Fruit fly (Drosophila melanogaster) whole organism, embryonic: Measurements from ENCODE around the gene mus101.
A peak's percentile ranks its signal among the peaks of the same experiment; 100 is the strongest.

Source experiments
- Antp ChIP-seq: fragments of 200-800 bp; sonication (Bioruptor generic); optimal IDR thresholded peaks from 3 replicates; lab custom pipeline; 2016; ENCODE audit warnings: missing biosample characterization, missing genetic modification characterization
- B-H2 ChIP-seq: fragments of 200-800 bp; sonication (Bioruptor generic); optimal IDR thresholded peaks from 2 replicates; lab custom pipeline; 2018; ENCODE audit warnings: missing biosample characterization, mild to moderate bottlenecking, missing genetic modification characterization
- Blimp-1 ChIP-seq: fragments of 200-800 bp; sonication (Bioruptor generic); optimal IDR thresholded peaks from 3 replicates; lab custom pipeline; 2018; ENCODE audit warnings: missing biosample characterization, missing genetic modification characterization, mild to moderate bottlenecking, moderate library complexity, missing genetic modification reagents
- BtbVII ChIP-seq: fragments of 200-800 bp; sonication (Bioruptor generic); optimal IDR thresholded peaks from 3 replicates; lab custom pipeline; 2017; ENCODE audit warnings: missing biosample characterization, mild to moderate bottlenecking, missing genetic modification characterization
- CG1024 ChIP-seq: fragments of 200-800 bp; sonication (Bioruptor generic); IDR thresholded peaks from 2 replicates; pipeline ENCODE4 v1.3.6; 2022; ENCODE audit warnings: missing biosample characterization, missing genetic modification characterization
- CG10267 ChIP-seq: fragments of 200-800 bp; sonication (Bioruptor generic); optimal IDR thresholded peaks from 2 replicates; lab custom pipeline; 2018; ENCODE audit warnings: missing biosample characterization, mild to moderate bottlenecking, missing genetic modification characterization, moderate library complexity
- CG10366 ChIP-seq: fragments of 200-800 bp; sonication (Bioruptor generic); IDR thresholded peaks from 2 replicates; pipeline ENCODE4 v1.3.6; 2022; ENCODE audit warnings: missing biosample characterization, missing genetic modification characterization
- CG11696 ChIP-seq: fragments of 200-800 bp; sonication (Bioruptor generic); IDR thresholded peaks from 2 replicates; pipeline ENCODE4 v1.3.6; 2022; ENCODE audit warnings: missing biosample characterization, missing genetic modification characterization
- CG13123 ChIP-seq: fragments of 200-800 bp; sonication (Bioruptor generic); optimal IDR thresholded peaks from 2 replicates; lab custom pipeline; 2016; ENCODE audit warnings: missing biosample characterization, missing genetic modification characterization
- CG13287 ChIP-seq: fragments of 200-800 bp; sonication (Bioruptor generic); IDR thresholded peaks from 2 replicates; pipeline ENCODE4 v1.3.6; 2022; ENCODE audit warnings: missing biosample characterization, missing genetic modification characterization; ENCODE audit not compliant: partially characterized antibody
- CG18619 ChIP-seq: fragments of 200-800 bp; sonication (Bioruptor generic); optimal IDR thresholded peaks from 3 replicates; lab custom pipeline; 2017; ENCODE audit warnings: missing biosample characterization, mild to moderate bottlenecking, missing genetic modification characterization
- CG2120 ChIP-seq: fragments of 200-800 bp; sonication (Bioruptor generic); optimal IDR thresholded peaks from 3 replicates; lab custom pipeline; 2016; ENCODE audit warnings: missing biosample characterization, missing genetic modification characterization
- CG2202 ChIP-seq: fragments of 200-800 bp; sonication (Bioruptor generic); optimal IDR thresholded peaks from 2 replicates; lab custom pipeline; 2018; ENCODE audit warnings: missing biosample characterization, mild to moderate bottlenecking, missing genetic modification characterization
- CG31388 ChIP-seq: fragments of 200-800 bp; sonication (Bioruptor generic); optimal IDR thresholded peaks from 2 replicates; lab custom pipeline; 2016; ENCODE audit warnings: missing biosample characterization, missing genetic modification characterization
- CG34422 ChIP-seq: fragments of 200-800 bp; sonication (Bioruptor generic); IDR thresholded peaks from 3 replicates; pipeline ENCODE4 v1.3.6; 2022; ENCODE audit warnings: missing biosample characterization, missing genetic modification characterization
- CG4282 ChIP-seq: fragments of 200-800 bp; sonication (Bioruptor generic); optimal IDR thresholded peaks from 2 replicates; lab custom pipeline; 2016; ENCODE audit warnings: missing biosample characterization, missing genetic modification characterization
- CG5953 ChIP-seq: fragments of 200-800 bp; sonication (Bioruptor generic); IDR thresholded peaks from 2 replicates; pipeline ENCODE4 v1.3.6; 2022; ENCODE audit warnings: missing biosample characterization, missing genetic modification characterization
- CG6272 ChIP-seq: fragments of 200-800 bp; sonication (Bioruptor generic); IDR thresholded peaks from 2 replicates; pipeline ENCODE4 v1.3.6; 2022; ENCODE audit warnings: missing biosample characterization, missing genetic modification characterization
- CG6813 ChIP-seq: fragments of 200-800 bp; sonication (Bioruptor generic); optimal IDR thresholded peaks from 2 replicates; lab custom pipeline; 2017; ENCODE audit warnings: missing biosample characterization, missing genetic modification characterization, mild to moderate bottlenecking, moderate library complexity, missing genetic modification reagents
- Camta ChIP-seq: fragments of 200-800 bp; sonication (Bioruptor generic); optimal IDR thresholded peaks from 2 replicates; lab custom pipeline; 2016; ENCODE audit warnings: missing biosample characterization, missing genetic modification characterization
- Chrac-16 ChIP-seq: fragments of 200-800 bp; sonication (Bioruptor generic); optimal IDR thresholded peaks from 3 replicates; lab custom pipeline; 2016; ENCODE audit warnings: missing biosample characterization, missing genetic modification characterization
- Deaf1 ChIP-seq: fragments of 200-800 bp; optimal IDR thresholded peaks from 3 replicates; lab custom pipeline; 2019; ENCODE audit warnings: missing biosample characterization, mild to moderate bottlenecking, missing genetic modification characterization, moderate library complexity
- Dll ChIP-seq: fragments of 200-800 bp; sonication (Bioruptor generic); IDR thresholded peaks from 4 replicates; pipeline ENCODE4 v1.3.6; 2022; ENCODE audit warnings: missing biosample characterization, missing genetic modification characterization; ENCODE audit not compliant: partially characterized antibody
- Dp ChIP-seq: fragments of 200-800 bp; sonication (Bioruptor generic); optimal IDR thresholded peaks from 2 replicates; lab custom pipeline; 2018; ENCODE audit warnings: missing biosample characterization, mild to moderate bottlenecking, missing genetic modification characterization, moderate library complexity
- HHEX ChIP-seq: fragments of 200-800 bp; sonication (Bioruptor generic); optimal IDR thresholded peaks from 3 replicates; lab custom pipeline; 2017; ENCODE audit warnings: missing biosample characterization, mild to moderate bottlenecking, missing genetic modification characterization, missing genetic modification reagents
- Meics ChIP-seq: fragments of 200-800 bp; sonication (Bioruptor generic); optimal IDR thresholded peaks from 2 replicates; lab custom pipeline; 2017; ENCODE audit warnings: missing biosample characterization, mild to moderate bottlenecking, missing genetic modification characterization
- Nf-YC ChIP-seq: fragments of 200-800 bp; optimal IDR thresholded peaks from 3 replicates; lab custom pipeline; 2019; ENCODE audit warnings: missing biosample characterization, mild to moderate bottlenecking, missing genetic modification characterization, moderate library complexity
- Oaz ChIP-seq: fragments of 200-800 bp; sonication (Bioruptor generic); IDR thresholded peaks from 2 replicates; pipeline ENCODE4 v1.3.6; 2022; ENCODE audit warnings: missing biosample characterization, missing genetic modification characterization
- btn ChIP-seq: fragments of 200-800 bp; sonication (Bioruptor generic); optimal IDR thresholded peaks from 2 replicates; lab custom pipeline; 2016; ENCODE audit warnings: missing biosample characterization, missing genetic modification characterization
- cg ChIP-seq: fragments of 200-800 bp; sonication (Bioruptor generic); optimal IDR thresholded peaks from 3 replicates; lab custom pipeline; 2019; ENCODE audit warnings: missing biosample characterization, mild to moderate bottlenecking, missing genetic modification characterization, moderate library complexity
- dysf ChIP-seq: fragments of 200-800 bp; sonication (Bioruptor generic); IDR thresholded peaks from 3 replicates; pipeline ENCODE4 v1.3.6; 2022; ENCODE audit warnings: missing biosample characterization, missing genetic modification characterization
- fd96Cb ChIP-seq: fragments of 200-800 bp; sonication (Bioruptor generic); optimal IDR thresholded peaks from 2 replicates; lab custom pipeline; 2018; ENCODE audit warnings: missing biosample characterization, mild to moderate bottlenecking, missing genetic modification characterization, moderate library complexity
- ham ChIP-seq: fragments of 200-800 bp; sonication (Bioruptor generic); IDR thresholded peaks from 2 replicates; pipeline ENCODE4 v1.3.6; 2022; ENCODE audit warnings: missing biosample characterization, missing genetic modification characterization
- hb ChIP-seq: fragments of 200-800 bp; sonication (Bioruptor generic); IDR thresholded peaks from 3 replicates; pipeline ENCODE4 v1.3.6; 2022; ENCODE audit warnings: missing biosample characterization, missing genetic modification characterization; ENCODE audit not compliant: partially characterized antibody
- kay ChIP-seq: fragments of 200-800 bp; sonication (Bioruptor generic); optimal IDR thresholded peaks from 2 replicates; lab custom pipeline; 2016; ENCODE audit warnings: missing biosample characterization, missing genetic modification characterization
- ken ChIP-seq: fragments of 200-800 bp; sonication (Bioruptor generic); IDR thresholded peaks from 3 replicates; pipeline ENCODE4 v1.3.6; 2022; ENCODE audit warnings: missing biosample characterization, missing genetic modification characterization
- maf-S ChIP-seq: fragments of 200-800 bp; sonication (Bioruptor generic); optimal IDR thresholded peaks from 2 replicates; lab custom pipeline; 2016; ENCODE audit warnings: missing biosample characterization, missing genetic modification characterization
- mam ChIP-seq: fragments of 200-800 bp; sonication (Bioruptor generic); optimal IDR thresholded peaks from 3 replicates; lab custom pipeline; 2016; ENCODE audit warnings: missing biosample characterization, missing genetic modification characterization
- nerfin-2 ChIP-seq: fragments of 200-800 bp; sonication (Bioruptor generic); IDR thresholded peaks from 2 replicates; pipeline ENCODE4 v1.3.6; 2022; ENCODE audit warnings: missing biosample characterization, missing genetic modification characterization; ENCODE audit not compliant: partially characterized antibody
- pan ChIP-seq, 4 experiments: fragments of >200 bp in 3 of 4; fragments of 200-800 bp in 1 of 4; sonication (Bioruptor generic) in 1 of 4; optimal IDR thresholded peaks in 3 of 4; IDR thresholded peaks in 1 of 4; 2 replicates each; pipeline versions ENCODE4 v1.3.6 to Lab custom; 2017 to 2022; ENCODE audit warnings: missing biosample characterization in 2 of 4, missing genetic modification characterization in 2 of 4, mixed read lengths in 1 of 4
- pb ChIP-seq: fragments of 200-800 bp; sonication (Bioruptor generic); optimal IDR thresholded peaks from 3 replicates; lab custom pipeline; 2016; ENCODE audit warnings: missing biosample characterization, missing genetic modification characterization
- pzg ChIP-seq: fragments of 200-800 bp; sonication (Bioruptor generic); optimal IDR thresholded peaks from 3 replicates; lab custom pipeline; 2018; ENCODE audit warnings: missing biosample characterization, mild to moderate bottlenecking, missing genetic modification characterization, moderate library complexity
- sens ChIP-seq: fragments of 200-800 bp; sonication (Bioruptor generic); peaks from one replicate; lab custom pipeline; 2016; ENCODE audit warnings: missing biosample characterization, missing genetic modification characterization
- so ChIP-seq: fragments of 200-800 bp; sonication (Bioruptor generic); IDR thresholded peaks from 3 replicates; pipeline ENCODE4 v1.3.6; 2022; ENCODE audit warnings: missing biosample characterization, missing genetic modification characterization
- tio ChIP-seq: fragments of 200-800 bp; sonication (Bioruptor generic); optimal IDR thresholded peaks from 2 replicates; lab custom pipeline; 2017; ENCODE audit warnings: missing biosample characterization, missing genetic modification characterization, inconsistent platforms
- unc-4 ChIP-seq: fragments of 200-800 bp; sonication (Bioruptor generic); IDR thresholded peaks from 2 replicates; pipeline ENCODE4 v1.3.6; 2022; ENCODE audit warnings: missing biosample characterization, missing genetic modification characterization; ENCODE audit not compliant: partially characterized antibody
- unpg ChIP-seq: fragments of 200-800 bp; sonication (Bioruptor generic); optimal IDR thresholded peaks from 3 replicates; lab custom pipeline; 2018; ENCODE audit warnings: missing biosample characterization, mild to moderate bottlenecking, missing genetic modification characterization, moderate library complexity
- zf30C ChIP-seq: fragments of 200-800 bp; sonication (Bioruptor generic); optimal IDR thresholded peaks from 3 replicates; lab custom pipeline; 2018; ENCODE audit warnings: missing biosample characterization, mild to moderate bottlenecking, missing genetic modification characterization
- zfh1 ChIP-seq: fragments of 200-800 bp; sonication (Bioruptor generic); IDR thresholded peaks from 3 replicates; pipeline ENCODE4 v1.3.6; 2022; ENCODE audit warnings: missing biosample characterization, missing genetic modification characterization

Gene mus101

DNA sequence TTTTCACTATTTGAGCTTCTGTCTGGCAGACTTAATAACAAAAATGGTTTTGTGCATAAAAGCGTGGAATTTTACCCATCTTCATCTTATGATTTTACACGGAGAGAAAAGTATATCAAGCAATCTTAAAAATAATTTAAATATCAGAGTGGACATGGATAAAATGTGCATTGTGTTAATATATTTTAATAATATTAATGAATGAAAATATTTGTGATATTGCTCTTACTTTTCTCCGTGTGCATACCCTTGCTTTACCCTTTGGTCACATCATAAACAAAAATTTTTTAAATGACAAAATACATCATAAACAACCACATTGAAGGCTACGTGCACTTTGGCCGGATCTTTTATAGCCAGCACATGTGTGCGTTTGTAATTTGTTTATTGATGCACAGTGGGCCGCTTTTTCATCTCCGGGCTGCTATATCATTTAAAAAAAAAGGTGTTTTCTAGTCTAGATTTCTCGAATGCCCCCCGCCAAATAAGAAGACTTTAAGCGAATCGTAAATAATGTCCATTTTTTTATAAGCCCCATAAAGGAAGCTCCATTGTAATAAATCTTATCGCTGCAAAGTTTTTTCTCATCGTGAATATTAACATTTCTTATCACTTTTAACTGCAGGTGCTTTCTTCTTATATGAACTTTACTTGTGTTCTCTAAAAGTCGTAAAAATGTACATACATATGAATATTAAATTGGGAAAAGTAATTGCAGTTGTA is 42.5 kb downstream of the mus101 start (continued):
- peak; percentile 40 for TF ChIP-seq BtbVII (GFP tag; lab: Kevin White, UChicago)
- no peak for TF ChIP-seq CG6272
- peak; percentile 62 for TF ChIP-seq unpg (GFP tag; lab: Kevin White, UChicago)
- TF ChIP-seq CG10366 (GFP tag; lab: Robert Waterston, UW): no peak
- peak; percentile 8 for TF ChIP-seq Deaf1 (tag; lab: Kevin White, UChicago)
- no peak for TF ChIP-seq pb (GFP tag; lab: Kevin White, UChicago)
- TF ChIP-seq CG6813 (GFP tag; lab: Kevin White, UChicago): no peak
- TF ChIP-seq tio (GFP tag; lab: Kevin White, UChicago): peak; percentile 15
- peak; percentile 56; the same call in 1 of the 3 replicates for TF ChIP-seq CG34422 (GFP tag; lab: Robert Waterston, UW)
- no peak for TF ChIP-seq pan (optimal IDR thresholded peaks at IDR 0.05; lab: Kevin White, UChicago)
- TF ChIP-seq pan (GFP tag; optimal IDR thresholded peaks at IDR 0.05 in 1 of 2, IDR thresholded peaks at IDR 0.05 in 1 of 2): peak in 1 of 2 experiments; percentile 56
- TF ChIP-seq zf30C: no peak
- 0 out of 3 replicates have a peak, but pooled peaks have one; percentile 45 for TF ChIP-seq ken (GFP tag; lab: Robert Waterston, UW)
- TF ChIP-seq fd96Cb (tag; lab: Kevin White, UChicago): peak; percentile 50
- TF ChIP-seq Camta (GFP tag; lab: Kevin White, UChicago): no peak
- TF ChIP-seq nerfin-2 (GFP tag; lab: Robert Waterston, UW): no peak
- no peak for TF ChIP-seq B-H2
- no peak for TF ChIP-seq Meics (GFP tag; lab: Kevin White, UChicago)
- TF ChIP-seq Nf-YC (tag; lab: Kevin White, UChicago): no peak
- TF ChIP-seq CG1024 (GFP tag; lab: Robert Waterston, UW): no peak
- TF ChIP-seq so: 0 out of 3 replicates have a peak, but pooled peaks have one; percentile 40
- TF ChIP-seq CG2120 (GFP tag; lab: Kevin White, UChicago): peak; percentile 31
- no peak for TF ChIP-seq CG18619 (GFP tag; lab: Kevin White, UChicago)
- TF ChIP-seq Oaz (GFP tag; lab: Robert Waterston, UW): peak; percentile 46; the same call in 1 of the 2 replicates
- peak; percentile 61; the same call in 2 of the 3 replicates for TF ChIP-seq dysf (GFP tag; lab: Robert Waterston, UW)
- no peak for TF ChIP-seq hb (GFP tag; lab: Robert Waterston, UW)
- TF ChIP-seq CG13123 (GFP tag; lab: Kevin White, UChicago): no peak
- no peak for TF ChIP-seq CG4282
- TF ChIP-seq CG10267 (tag; lab: Kevin White, UChicago): peak; percentile 28
- no peak for TF ChIP-seq CG2202 (tag; lab: Kevin White, UChicago)
- TF ChIP-seq Dll (GFP tag; lab: Robert Waterston, UW): no peak
- no peak for TF ChIP-seq Antp (GFP tag; lab: Kevin White, UChicago)
- TF ChIP-seq CG31388 (GFP tag; lab: Kevin White, UChicago): no peak
- TF ChIP-seq btn (GFP tag; lab: Kevin White, UChicago): no peak
- TF ChIP-seq maf-S (GFP tag; lab: Kevin White, UChicago): no peak
- peak; percentile 61 for TF ChIP-seq Blimp-1 (GFP tag; lab: Kevin White, UChicago)
- TF ChIP-seq CG11696 (GFP tag; lab: Robert Waterston, UW): no peak
- no peak for TF ChIP-seq ham
- no peak for TF ChIP-seq CG13287 (GFP tag; lab: Robert Waterston, UW)
- no peak for TF ChIP-seq CG5953 (GFP tag; lab: Robert Waterston, UW)
- TF ChIP-seq cg (GFP tag; lab: Kevin White, UChicago): no peak
- TF ChIP-seq Dp (GFP tag; lab: Kevin White, UChicago): no peak
- TF ChIP-seq HHEX: peak; percentile 32
- TF ChIP-seq pzg: no peak
- no peak for TF ChIP-seq unc-4 (GFP tag; lab: Robert Waterston, UW)
- TF ChIP-seq sens (GFP tag; lab: Kevin White, UChicago): peak; percentile 81
- TF ChIP-seq zfh1 (GFP tag; lab: Robert Waterston, UW): 0 out of 3 replicates have a peak, but pooled peaks have one; percentile 5
- TF ChIP-seq kay (GFP tag; lab: Kevin White, UChicago): no peak
- peak; percentile 15 for TF ChIP-seq Chrac-16 (GFP tag; lab: Kevin White, UChicago)
- no peak for TF ChIP-seq mam (GFP tag; lab: Kevin White, UChicago)
